Fruit fly (Drosophila melanogaster): ENCODE results near the gene Nepl8.

Gene Nepl8

DNA sequence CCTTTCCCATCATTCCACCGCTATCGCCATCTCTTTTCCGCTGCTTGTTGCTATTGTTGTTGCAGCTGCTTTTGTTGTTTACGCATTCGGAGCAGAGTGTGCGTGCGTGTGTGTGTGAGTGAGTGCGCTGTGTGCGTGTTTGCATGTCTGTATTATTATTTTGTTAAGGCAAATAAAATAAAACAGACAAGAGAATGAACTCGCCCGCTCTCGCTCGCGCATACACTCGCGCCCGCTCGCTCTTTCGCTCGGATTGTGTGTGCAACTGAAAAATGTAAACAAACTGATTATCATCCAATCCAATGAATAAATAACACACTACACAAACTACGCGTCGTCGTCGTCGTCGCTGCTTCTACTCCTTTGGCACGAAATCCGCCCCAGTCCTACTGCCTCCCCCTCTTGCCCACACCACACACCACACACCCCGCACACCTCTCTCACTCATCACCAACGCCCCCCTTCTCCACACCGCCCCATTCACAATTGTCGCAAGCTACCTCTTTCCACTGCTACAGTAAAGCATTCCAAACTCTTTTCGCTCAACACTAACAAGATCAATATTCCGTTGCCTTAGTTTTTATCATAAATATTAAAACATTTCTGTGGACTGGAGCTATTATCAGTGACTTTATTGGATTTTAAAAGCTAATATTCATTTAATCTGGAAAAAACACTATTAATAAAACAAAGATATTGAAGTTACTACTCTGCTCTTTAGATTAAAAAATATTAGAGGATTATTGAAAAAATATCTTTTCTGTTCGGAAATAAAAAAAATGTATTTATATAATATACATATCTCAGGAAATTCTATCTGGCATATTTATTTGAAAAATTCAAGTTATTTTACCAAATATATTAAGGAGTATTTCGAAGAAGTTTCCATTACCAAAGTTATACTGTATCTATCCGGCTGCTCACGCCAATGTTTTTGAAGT lies 33.7 kb downstream of the Nepl8 start (continued):
- peak; percentile 89 for TF ChIP-seq gcm (GFP tag; optimal IDR thresholded peaks at IDR 0.05)
- peak; percentile 93 for TF ChIP-seq lab (GFP tag; optimal IDR thresholded peaks at IDR 0.05)
- no peak for TF ChIP-seq ham (GFP tag; IDR thresholded peaks at IDR 0.05)
- no peak for TF ChIP-seq Hr3 (GFP tag; optimal IDR thresholded peaks at IDR 0.05)
- peak; percentile 70 for TF ChIP-seq Six4 (GFP tag; optimal IDR thresholded peaks at IDR 0.05)
- no peak for TF ChIP-seq ftz-f1 (GFP tag; optimal IDR thresholded peaks at IDR 0.05)
- peak; percentile 90 for TF ChIP-seq PHDP (tag; optimal IDR thresholded peaks at IDR 0.05)
- no peak for TF ChIP-seq B-H2 (GFP tag; optimal IDR thresholded peaks at IDR 0.05)
- no peak; the same call in 1 of the 2 replicates for TF ChIP-seq sna (GFP tag; IDR thresholded peaks at IDR 0.05; ENCODE audit: partially characterized antibody)
- peak; percentile 90 for TF ChIP-seq CG8089 (GFP tag; optimal IDR thresholded peaks at IDR 0.05)
- TF ChIP-seq rib (GFP tag; IDR thresholded peaks at IDR 0.05): peak; percentile 68; the same call in 1 of the 2 replicates
- TF ChIP-seq seq (GFP tag; IDR thresholded peaks at IDR 0.05): peak; percentile 74
- TF ChIP-seq CG4404 (GFP tag; IDR thresholded peaks at IDR 0.05): peak; percentile 40; the same call in 1 of the 2 replicates
- TF ChIP-seq tap (tag; optimal IDR thresholded peaks at IDR 0.05): peak; percentile 78
- peak; percentile 66 for TF ChIP-seq CG33213 (GFP tag; optimal IDR thresholded peaks at IDR 0.05)
- peak; percentile 66 for TF ChIP-seq CG13123 (GFP tag; optimal IDR thresholded peaks at IDR 0.05)
- peak; percentile 44 for TF ChIP-seq dpn (GFP tag; optimal IDR thresholded peaks at IDR 0.05)
- peak; percentile 55; the same call in 1 of the 2 replicates for TF ChIP-seq bowl (GFP tag; IDR thresholded peaks at IDR 0.05)
- peak in 1 of 2 experiments; percentile 79 for TF ChIP-seq Eip74EF (GFP tag; optimal IDR thresholded peaks at IDR 0.05)
- TF ChIP-seq Mad (GFP tag; optimal IDR thresholded peaks at IDR 0.05): peak; percentile 81
- peak; percentile 70 for TF ChIP-seq CG18011 (GFP tag; optimal IDR thresholded peaks at IDR 0.05)
- TF ChIP-seq CG5953 (GFP tag; IDR thresholded peaks at IDR 0.05): 0 out of 2 replicates have a peak, but pooled peaks have one; percentile 46
- TF ChIP-seq nerfin-1 (tag; optimal IDR thresholded peaks at IDR 0.05): peak; percentile 90
- TF ChIP-seq fd96Cb (tag; optimal IDR thresholded peaks at IDR 0.05): peak; percentile 54
- TF ChIP-seq CG1792 (GFP tag; optimal IDR thresholded peaks at IDR 0.05): peak; percentile 69
- TF ChIP-seq Gsc (GFP tag; IDR thresholded peaks at IDR 0.05): no peak
- TF ChIP-seq CG2199 (GFP tag; IDR thresholded peaks at IDR 0.05): peak; percentile 89
- peak; percentile 99 for TF ChIP-seq fd64A (GFP tag; optimal IDR thresholded peaks at IDR 0.05)
- TF ChIP-seq BtbVII (GFP tag; optimal IDR thresholded peaks at IDR 0.05): peak; percentile 92
- peak; percentile 61 for TF ChIP-seq Oli (tag; optimal IDR thresholded peaks at IDR 0.05)
- TF ChIP-seq wdn (GFP tag; IDR thresholded peaks at IDR 0.05): no peak
- TF ChIP-seq Doc2 (GFP tag; IDR thresholded peaks at IDR 0.05): no peak
- TF ChIP-seq CG32772 (GFP tag; IDR thresholded peaks at IDR 0.05): no peak; the same call in 1 of the 2 replicates
- TF ChIP-seq CG9727 (GFP tag; optimal IDR thresholded peaks at IDR 0.05): peak; percentile 92
- no peak for TF ChIP-seq dan (GFP tag; IDR thresholded peaks at IDR 0.05)
- TF ChIP-seq Dref (GFP tag; IDR thresholded peaks at IDR 0.05): no peak
- peak; percentile 78 for TF ChIP-seq CG3281 (GFP tag; optimal IDR thresholded peaks at IDR 0.05)
- TF ChIP-seq dysf (GFP tag; IDR thresholded peaks at IDR 0.05): peak; percentile 61; the same call in 2 of the 3 replicates
- TF ChIP-seq sug (tag; optimal IDR thresholded peaks at IDR 0.05): peak; percentile 71
- no peak for TF ChIP-seq Xbp1 (GFP tag; optimal IDR thresholded peaks at IDR 0.05)
- TF ChIP-seq sob (GFP tag; IDR thresholded peaks at IDR 0.05): peak; percentile 81
- TF ChIP-seq CG3838 (GFP tag; optimal IDR thresholded peaks at IDR 0.05): peak; percentile 94
- TF ChIP-seq Ada2b (GFP tag; IDR thresholded peaks at IDR 0.05): peak; percentile 44; the same call in 1 of the 2 replicates
- TF ChIP-seq nerfin-2 (GFP tag; IDR thresholded peaks at IDR 0.05; ENCODE audit: partially characterized antibody): no peak
- TF ChIP-seq CG15011 (GFP tag; optimal IDR thresholded peaks at IDR 0.05): peak; percentile 89
- TF ChIP-seq CG18619 (GFP tag; optimal IDR thresholded peaks at IDR 0.05): peak; percentile 86
- peak; percentile 73; the same call in 1 of the 2 replicates for TF ChIP-seq ara (GFP tag; IDR thresholded peaks at IDR 0.05)
- TF ChIP-seq salm (tag; optimal IDR thresholded peaks at IDR 0.05): peak; percentile 96

All from whole organism, embryonic.